Worm (Caenorhabditis elegans): ENCODE data around the gene cyp-13A5.

DNA sequence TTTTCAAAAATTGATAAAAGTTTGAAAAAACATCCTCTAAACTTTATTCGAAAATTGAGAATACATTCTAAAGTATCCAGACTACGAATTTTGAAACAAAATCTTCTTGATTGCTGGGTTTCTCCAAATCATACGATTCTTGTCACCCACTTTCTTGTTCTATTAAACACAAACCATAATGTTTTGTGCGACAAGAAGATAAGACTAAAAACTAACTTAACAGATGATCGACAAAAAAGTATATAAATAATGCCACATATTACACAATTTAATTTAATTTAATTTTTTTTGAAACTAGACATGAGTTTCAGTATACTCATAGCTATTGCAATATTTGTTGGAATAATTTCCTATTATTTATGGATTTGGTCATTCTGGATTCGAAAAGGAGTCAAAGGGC, 3.2 kb upstream of the cyp-13A5 start, which contains the start of gene cyp-13A7:
- TF ChIP-seq B0336.3 (GFP tag; IDR thresholded peaks at IDR 0.05), result no peak
- TF ChIP-seq ceh-91 (GFP tag; IDR thresholded peaks at IDR 0.05), result no peak
- TF ChIP-seq F49E8.2 (tag; optimal IDR thresholded peaks at IDR 0.05; ENCODE audit: insufficient read depth), result no peak
- no peak for TF ChIP-seq ets-4 (GFP tag; optimal IDR thresholded peaks at IDR 0.05)
- no peak for TF ChIP-seq lin-35 (GFP tag; optimal IDR thresholded peaks at IDR 0.05)
- TF ChIP-seq F57C9.4 (tag; optimal IDR thresholded peaks at IDR 0.05), result no peak
